Fruit fly (Drosophila melanogaster) whole organism, pupa: Measurements from ENCODE around the gene CG14073.

Experiments
- CG10348 ChIP-seq: fragments of 200-800 bp; sonication (Bioruptor generic); IDR thresholded peaks from 2 replicates; pipeline ENCODE4 v1.3.6; 2022; ENCODE audit warnings: missing biosample characterization, missing genetic modification characterization
- CG14655 ChIP-seq: fragments of 200-800 bp; sonication (Bioruptor generic); optimal IDR thresholded peaks from 3 replicates; lab custom pipeline; 2017; ENCODE audit warnings: mild to moderate bottlenecking, missing biosample characterization, missing genetic modification reagents, missing genetic modification characterization
- CG17806 ChIP-seq: fragments of 200-800 bp; sonication (Bioruptor generic); optimal IDR thresholded peaks from 2 replicates; lab custom pipeline; 2018; ENCODE audit warnings: missing biosample characterization, mild to moderate bottlenecking, missing genetic modification characterization, moderate library complexity
- CG32121 ChIP-seq: fragments of 200-800 bp; sonication (Bioruptor generic); IDR thresholded peaks from 2 replicates; pipeline ENCODE4 v1.3.6; 2022; ENCODE audit warnings: missing biosample characterization, missing genetic modification characterization
- CG34367 ChIP-seq: fragments of 200-800 bp; sonication (Bioruptor generic); optimal IDR thresholded peaks from 2 replicates; lab custom pipeline; 2018; ENCODE audit warnings: missing biosample characterization, mild to moderate bottlenecking, missing genetic modification characterization
- CG8159 ChIP-seq: fragments of 200-800 bp; sonication (Bioruptor generic); optimal IDR thresholded peaks from 3 replicates; lab custom pipeline; 2018; ENCODE audit warnings: missing biosample characterization, mild to moderate bottlenecking, missing genetic modification characterization, moderate library complexity
- CG8301 ChIP-seq: fragments of 200-800 bp; sonication (Bioruptor generic); optimal IDR thresholded peaks from 2 replicates; lab custom pipeline; 2018; ENCODE audit warnings: missing biosample characterization, mild to moderate bottlenecking, missing genetic modification characterization
- D1 ChIP-seq: fragments of 200-800 bp; sonication (Bioruptor generic); optimal IDR thresholded peaks from 2 replicates; lab custom pipeline; 2018; ENCODE audit warnings: missing biosample characterization, mild to moderate bottlenecking, missing genetic modification characterization, moderate library complexity
- EcR ChIP-seq: fragments of 200-800 bp; sonication (Bioruptor generic); optimal IDR thresholded peaks from 3 replicates; lab custom pipeline; 2019; ENCODE audit warnings: missing biosample characterization, missing genetic modification characterization, mild to moderate bottlenecking, moderate library complexity, missing genetic modification reagents
- Ets98B ChIP-seq: fragments of 200-800 bp; sonication (Bioruptor generic); IDR thresholded peaks from 2 replicates; pipeline ENCODE4 v1.3.6; 2022; ENCODE audit warnings: missing biosample characterization, missing genetic modification characterization
- fd96Ca ChIP-seq: fragments of 200-800 bp; sonication (Bioruptor generic); IDR thresholded peaks from 3 replicates; pipeline ENCODE4 v1.3.6; 2022; ENCODE audit warnings: missing biosample characterization, missing genetic modification characterization
- gl ChIP-seq: fragments of 200-800 bp; sonication (Bioruptor generic); optimal IDR thresholded peaks from 2 replicates; lab custom pipeline; 2018; ENCODE audit warnings: missing biosample characterization, mild to moderate bottlenecking, missing genetic modification characterization
- rn ChIP-seq: fragments of 200-800 bp; sonication (Bioruptor generic); IDR thresholded peaks from 2 replicates; pipeline ENCODE4 v1.3.6; 2022; ENCODE audit warnings: missing biosample characterization, missing genetic modification characterization

dm6 chr3L:18810469-18810868 is 10.0 kb downstream of the CG14073 start:
- TF ChIP-seq gl (tag; lab: Kevin White, UChicago): no peak
- TF ChIP-seq CG8301 (tag; lab: Kevin White, UChicago): no peak
- no peak for TF ChIP-seq CG8159 (tag; lab: Kevin White, UChicago)
- TF ChIP-seq Ets98B: no peak
- no peak for TF ChIP-seq CG34367 (tag; lab: Kevin White, UChicago)
- TF ChIP-seq D1 (tag; lab: Kevin White, UChicago): no peak
- no peak for TF ChIP-seq CG32121
- TF ChIP-seq fd96Ca: no peak
- no peak for TF ChIP-seq rn (GFP tag; lab: Robert Waterston, UW)
- no peak for TF ChIP-seq CG17806 (tag; lab: Kevin White, UChicago)
- no peak for TF ChIP-seq EcR (GFP tag; lab: Kevin White, UChicago)
- TF ChIP-seq CG10348 (GFP tag; lab: Robert Waterston, UW): no peak
- no peak for TF ChIP-seq CG14655 (GFP tag; lab: Kevin White, UChicago)
